Worm (Caenorhabditis elegans) whole organism, L3 larva: ENCODE data around the gene Y42G9A.2.

ENCODE experiments used
- R02D3.7 ChIP-seq: fragments of 150-350 bp; optimal IDR thresholded peaks from 2 replicates; lab custom pipeline; 2014; ENCODE audit warnings: missing biosample characterization, missing genetic modification characterization
- ZK546.5 ChIP-seq: sonication (generic microtip); optimal IDR thresholded peaks from 2 replicates; lab custom pipeline; 2017; ENCODE audit warnings: missing biosample characterization, missing genetic modification characterization
- aly-2 ChIP-seq: fragments of 150-350 bp; optimal IDR thresholded peaks from 2 replicates; lab custom pipeline; 2014; ENCODE audit warnings: missing biosample characterization, missing genetic modification characterization
- ama-1 ChIP-seq: fragments of 150-350 bp; optimal IDR thresholded peaks from 2 replicates; lab custom pipeline; 2018
- ceh-16 ChIP-seq: sonication (generic microtip); optimal IDR thresholded peaks from 2 replicates; lab custom pipeline; 2017; ENCODE audit warnings: missing biosample characterization, missing genetic modification characterization
- ceh-82 ChIP-seq: fragments of 150-350 bp; optimal IDR thresholded peaks from 2 replicates; lab custom pipeline; 2014; ENCODE audit warnings: missing biosample characterization, missing genetic modification characterization
- ceh-9 ChIP-seq: sonication (generic microtip); optimal IDR thresholded peaks from 2 replicates; lab custom pipeline; 2018; ENCODE audit warnings: missing biosample characterization, missing genetic modification characterization
- daf-12 ChIP-seq: fragments of 150-350 bp; optimal IDR thresholded peaks from 2 replicates; lab custom pipeline; 2014; ENCODE audit warnings: missing biosample characterization, missing genetic modification reagents, missing genetic modification characterization
- egl-5 ChIP-seq: fragments of 150-350 bp; optimal IDR thresholded peaks from 2 replicates; lab custom pipeline; 2017; ENCODE audit warnings: missing biosample characterization, missing genetic modification reagents, missing genetic modification characterization, inconsistent platforms
- elt-1 ChIP-seq: fragments of 150-350 bp; optimal IDR thresholded peaks from 2 replicates; lab custom pipeline; 2014; ENCODE audit warnings: missing biosample characterization, missing genetic modification characterization
- eor-1 ChIP-seq, 2 experiments: fragments of 150-350 bp; optimal IDR thresholded peaks; 2 replicates each; lab custom pipeline; 2014 to 2018; ENCODE audit warnings: missing biosample characterization in 2 of 2, missing genetic modification characterization in 2 of 2
- fkh-10 ChIP-seq: sonication (generic microtip); optimal IDR thresholded peaks from 2 replicates; lab custom pipeline; 2017; ENCODE audit warnings: missing biosample characterization, missing genetic modification reagents, missing genetic modification characterization
- fkh-2 ChIP-seq: fragments of 150-350 bp; optimal IDR thresholded peaks from 2 replicates; lab custom pipeline; 2014; ENCODE audit warnings: missing biosample characterization, missing genetic modification reagents, missing genetic modification characterization
- hmg-11 ChIP-seq: sonication (generic microtip); optimal IDR thresholded peaks from 2 replicates; lab custom pipeline; 2016; ENCODE audit warnings: missing genetic modification characterization, missing compliant biosample characterization
- jun-1 ChIP-seq: fragments of 150-350 bp; optimal IDR thresholded peaks from 2 replicates; lab custom pipeline; 2014; ENCODE audit warnings: missing biosample characterization, missing genetic modification reagents, missing genetic modification characterization
- lin-39 ChIP-seq: fragments of 150-350 bp; optimal IDR thresholded peaks from 2 replicates; lab custom pipeline; 2018; ENCODE audit warnings: missing biosample characterization, missing genetic modification reagents, missing genetic modification characterization
- lsy-12 ChIP-seq: sonication (generic microtip); optimal IDR thresholded peaks from 2 replicates; lab custom pipeline; 2016; ENCODE audit warnings: mild to moderate bottlenecking, missing genetic modification characterization, missing compliant biosample characterization
- mdl-1 ChIP-seq: fragments of 150-350 bp; optimal IDR thresholded peaks from 2 replicates; lab custom pipeline; 2014; ENCODE audit warnings: missing biosample characterization, missing genetic modification characterization
- mml-1 ChIP-seq: fragments of 150-350 bp; sonication (generic microtip); optimal IDR thresholded peaks from 3 replicates; lab custom pipeline; 2014; ENCODE audit warnings: missing biosample characterization, missing genetic modification characterization
- nfya-1 ChIP-seq: sonication (generic microtip); optimal IDR thresholded peaks from 2 replicates; lab custom pipeline; 2017; ENCODE audit warnings: missing genetic modification characterization, mild to moderate bottlenecking, missing compliant biosample characterization, antibody characterized with exemption, moderate library complexity; ENCODE audit not compliant: insufficient read depth
- nhr-11 ChIP-seq: fragments of 150-350 bp; optimal IDR thresholded peaks from 2 replicates; lab custom pipeline; 2014; ENCODE audit warnings: missing biosample characterization, missing genetic modification characterization
- nhr-12 ChIP-seq: fragments of 150-350 bp; optimal IDR thresholded peaks from 2 replicates; lab custom pipeline; 2014; ENCODE audit warnings: missing biosample characterization, missing genetic modification characterization
- nhr-23 ChIP-seq: fragments of 150-350 bp; optimal IDR thresholded peaks from 2 replicates; lab custom pipeline; 2014; ENCODE audit warnings: missing biosample characterization, missing genetic modification reagents, missing genetic modification characterization
- nhr-237 ChIP-seq: fragments of 150-350 bp; optimal IDR thresholded peaks from 2 replicates; lab custom pipeline; 2014; ENCODE audit warnings: missing biosample characterization, missing genetic modification characterization
- nhr-25 ChIP-seq: sonication (generic microtip); optimal IDR thresholded peaks from 2 replicates; lab custom pipeline; 2017; ENCODE audit warnings: missing biosample characterization, missing genetic modification characterization
- nhr-28 ChIP-seq: fragments of 150-350 bp; optimal IDR thresholded peaks from 2 replicates; lab custom pipeline; 2014; ENCODE audit warnings: missing biosample characterization, missing genetic modification characterization
- nhr-43 ChIP-seq: sonication (generic microtip); optimal IDR thresholded peaks from 2 replicates; lab custom pipeline; 2016; ENCODE audit warnings: mild to moderate bottlenecking, missing genetic modification characterization, missing compliant biosample characterization; ENCODE audit not compliant: poor library complexity, severe bottlenecking
- nhr-76 ChIP-seq: fragments of 150-350 bp; sonication (generic microtip); optimal IDR thresholded peaks from 5 replicates; lab custom pipeline; 2014; ENCODE audit warnings: missing biosample characterization, missing genetic modification characterization
- nhr-77 ChIP-seq: fragments of 150-350 bp; optimal IDR thresholded peaks from 2 replicates; lab custom pipeline; 2014; ENCODE audit warnings: missing biosample characterization, missing genetic modification characterization
- sea-2 ChIP-seq: fragments of 150-350 bp; sonication (generic microtip); optimal IDR thresholded peaks from 4 replicates; lab custom pipeline; 2014; ENCODE audit warnings: missing biosample characterization, missing genetic modification reagents, missing genetic modification characterization
- skn-1 ChIP-seq: fragments of 150-350 bp; optimal IDR thresholded peaks from 2 replicates; lab custom pipeline; 2014; ENCODE audit warnings: missing biosample characterization, missing genetic modification characterization
- snpc-4 ChIP-seq: fragments of 150-350 bp; optimal IDR thresholded peaks from 2 replicates; lab custom pipeline; 2014; ENCODE audit warnings: missing biosample characterization, missing genetic modification characterization
- zag-1 ChIP-seq: fragments of 150-350 bp; optimal IDR thresholded peaks from 2 replicates; lab custom pipeline; 2014; ENCODE audit warnings: missing biosample characterization, missing genetic modification characterization
- ztf-11 ChIP-seq: fragments of 150-350 bp; optimal IDR thresholded peaks from 2 replicates; lab custom pipeline; 2014; ENCODE audit warnings: missing biosample characterization, missing genetic modification characterization
- ztf-4 ChIP-seq: fragments of 150-350 bp; optimal IDR thresholded peaks from 2 replicates; lab custom pipeline; 2014; ENCODE audit warnings: missing biosample characterization, missing genetic modification characterization

Gene Y42G9A.2

ce11 chrIII:6138457-6138856 lies 9.5 kb upstream of the Y42G9A.2 start:
- TF ChIP-seq ceh-82 (tag; lab: Kevin White, UChicago) (no peak), mdl-1 (peak; percentile 29), egl-5 (tag; lab: Kevin White, UChicago) (peak; percentile 36), hmg-11 (tag; lab: Kevin White, UChicago) (no peak), lin-39 (tag; lab: Kevin White, UChicago) (peak; percentile 48), nfya-1 (tag; lab: Kevin White, UChicago) (peak; percentile 26)
- TF ChIP-seq, all 47 proteins: peak for 4

- peak; percentile 36 for TF ChIP-seq lin-39 (tag; lab: Kevin White, UChicago)
- TF ChIP-seq skn-1 = no peak
- TF ChIP-seq nhr-76 (tag; lab: Kevin White, UChicago) = no peak
- no peak for TF ChIP-seq jun-1 (tag; lab: Kevin White, UChicago)
- no peak for TF ChIP-seq nhr-43
- no peak for TF ChIP-seq ZK546.5 (tag; lab: Kevin White, UChicago)
Observed at ce11 chrIII:6139328-6139727, 8.7 kb upstream of the Y42G9A.2 start.

- TF ChIP-seq ceh-16 (tag; lab: Kevin White, UChicago) (no peak), eor-1 (tag; optimal IDR thresholded peaks at IDR 0.05; lab: Kevin White, UChicago) (no peak), snpc-4 (tag; lab: Kevin White, UChicago) (peak; percentile 6), nhr-77 (tag; lab: Kevin White, UChicago) (no peak), lsy-12 (tag; lab: Kevin White, UChicago) (no peak), nhr-43 (no peak), lin-39 (tag; lab: Kevin White, UChicago) (peak; percentile 56), nhr-25 (tag; lab: Kevin White, UChicago) (no peak), fkh-10 (no peak), hmg-11 (tag; lab: Kevin White, UChicago) (peak; percentile 51), egl-5 (tag; lab: Kevin White, UChicago) (peak; percentile 45), nhr-12 (tag; lab: Kevin White, UChicago) (no peak), nfya-1 (tag; lab: Kevin White, UChicago) (peak; percentile 75)
Observed at ce11 chrIII:6139932-6140612, 7.9 kb upstream of the Y42G9A.2 start.

ce11 chrIII:6140818-6141217 lies 7.2 kb upstream of the Y42G9A.2 start:
- TF ChIP-seq nhr-11 (tag; lab: Kevin White, UChicago) = no peak
- no peak for TF ChIP-seq aly-2 (tag; lab: Kevin White, UChicago)
- TF ChIP-seq ceh-9 (tag; lab: Kevin White, UChicago) = no peak
- no peak for TF ChIP-seq ztf-4 (tag; lab: Kevin White, UChicago)
- no peak for TF ChIP-seq ama-1 (lab: Kevin White, UChicago)
- no peak for TF ChIP-seq sea-2 (GFP tag; lab: Kevin White, UChicago)
- no peak for TF ChIP-seq nhr-76 (tag; lab: Kevin White, UChicago)
- TF ChIP-seq lin-39 (tag; lab: Kevin White, UChicago) = no peak
- TF ChIP-seq mml-1 (tag; lab: Kevin White, UChicago) = no peak
- TF ChIP-seq nhr-237 = no peak
- no peak for TF ChIP-seq zag-1
- TF ChIP-seq fkh-10 = no peak
- no peak for TF ChIP-seq daf-12 (tag; lab: Kevin White, UChicago)
- TF ChIP-seq snpc-4 (tag; lab: Kevin White, UChicago) = no peak
- no peak for TF ChIP-seq nhr-28 (tag; lab: Kevin White, UChicago)
- TF ChIP-seq ztf-11 (tag; lab: Kevin White, UChicago) = no peak
- TF ChIP-seq R02D3.7 (tag; lab: Kevin White, UChicago) = no peak
- no peak for TF ChIP-seq nhr-23 (tag; lab: Kevin White, UChicago)
- TF ChIP-seq fkh-2 (tag; lab: Kevin White, UChicago) = no peak
- no peak for TF ChIP-seq mdl-1

ce11 chrIII:6141532-6141931 lies 6.5 kb upstream of the Y42G9A.2 start:
- no peak for TF ChIP-seq hmg-11 (tag; lab: Kevin White, UChicago)
- peak; percentile 55 for TF ChIP-seq nfya-1 (tag; lab: Kevin White, UChicago)
- TF ChIP-seq lin-39 (tag; lab: Kevin White, UChicago) = peak; percentile 30
- peak; percentile 10 for TF ChIP-seq jun-1 (tag; lab: Kevin White, UChicago)
- peak; percentile 29 for TF ChIP-seq elt-1 (tag; lab: Kevin White, UChicago)
